Fruit fly (Drosophila melanogaster) whole organism, embryonic: ENCODE measurements around the gene Or85a.

Experiments used
- Ada2b ChIP-seq: fragments of 200-800 bp; sonication (Bioruptor generic); IDR thresholded peaks from 2 replicates; pipeline ENCODE4 v1.3.6; 2022; ENCODE audit warnings: missing biosample characterization, missing genetic modification characterization
- CG12071 ChIP-seq: fragments of 200-800 bp; sonication (Bioruptor generic); optimal IDR thresholded peaks from 3 replicates; lab custom pipeline; 2018; ENCODE audit warnings: missing biosample characterization, mild to moderate bottlenecking, missing genetic modification characterization
- dmrt11E ChIP-seq: fragments of 200-800 bp; sonication (Bioruptor generic); optimal IDR thresholded peaks from 3 replicates; lab custom pipeline; 2018; ENCODE audit warnings: missing biosample characterization, mild to moderate bottlenecking, missing genetic modification characterization, moderate library complexity
- ham ChIP-seq: fragments of 200-800 bp; sonication (Bioruptor generic); IDR thresholded peaks from 2 replicates; pipeline ENCODE4 v1.3.6; 2022; ENCODE audit warnings: missing biosample characterization, missing genetic modification characterization

DNA sequence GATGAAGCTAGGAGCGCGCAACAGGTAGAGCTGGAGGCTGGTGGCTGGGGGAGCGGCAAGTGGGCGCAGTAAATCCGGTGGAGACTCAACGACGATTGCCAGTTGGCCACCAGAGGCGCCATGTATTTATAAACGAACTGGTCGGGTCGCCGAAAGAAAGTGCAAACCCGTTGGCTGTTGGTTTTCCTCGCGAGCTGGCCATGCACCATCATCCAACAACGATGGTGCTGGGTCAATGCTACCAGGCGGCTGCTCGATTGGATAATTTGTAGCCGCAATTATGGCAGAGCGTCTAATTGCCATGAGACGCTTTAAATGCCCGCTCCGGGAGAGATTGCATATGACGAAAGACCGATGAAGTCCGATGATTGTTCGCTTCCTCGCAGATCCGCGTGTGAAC lies 10.9 kb upstream of the Or85a start, which contains the start of gene CG11693:
- no peak for TF ChIP-seq ham (GFP tag; lab: Robert Waterston, UW)
- no peak for TF ChIP-seq dmrt11E
- no peak for TF ChIP-seq Ada2b
- TF ChIP-seq CG12071 (GFP tag; lab: Kevin White, UChicago) = no peak
